Fruit fly (Drosophila melanogaster): ENCODE data around the gene rtp.

rtp gene

dm6 chr3R:5263311-5264250, 26.5 kb upstream of the rtp start (continued):
- TF ChIP-seq CG8765 (GFP tag; IDR thresholded peaks at IDR 0.05) (no peak), run (tag; optimal IDR thresholded peaks at IDR 0.05) (peak; percentile 72), Atf3 (GFP tag; optimal IDR thresholded peaks at IDR 0.05) (peak; percentile 52), Elba2 (GFP tag; optimal IDR thresholded peaks at IDR 0.05) (no peak), CG13624 (GFP tag; optimal IDR thresholded peaks at IDR 0.05) (peak; percentile 9), CG14014 (GFP tag; IDR thresholded peaks at IDR 0.05) (peak; percentile 79), grn (GFP tag; optimal IDR thresholded peaks at IDR 0.05) (no peak), CG13424 (tag; optimal IDR thresholded peaks at IDR 0.05) (peak; percentile 93), CG2712 (tag; optimal IDR thresholded peaks at IDR 0.05) (peak; percentile 91), MBD-R2 (GFP tag; IDR thresholded peaks at IDR 0.05) (peak; percentile 36; the same call in 1 of the 2 replicates), NFAT (GFP tag; IDR thresholded peaks at IDR 0.05) (0 out of 2 replicates have a peak, but pooled peaks have one; percentile 29), al (GFP tag; IDR thresholded peaks at IDR 0.05) (peak; percentile 79), ato (GFP tag; IDR thresholded peaks at IDR 0.05; ENCODE audit: partially characterized antibody) (no peak), vfl (GFP tag; optimal IDR thresholded peaks at IDR 0.05) (no peak), Doc2 (GFP tag; IDR thresholded peaks at IDR 0.05) (no peak), CG8388 (GFP tag; optimal IDR thresholded peaks at IDR 0.05) (peak; percentile 83), Sry-β (GFP tag; optimal IDR thresholded peaks at IDR 0.05) (no peak), CG3838 (GFP tag; optimal IDR thresholded peaks at IDR 0.05) (no peak), Gug (GFP tag; IDR thresholded peaks at IDR 0.05) (peak; percentile 60; the same call in 1 of the 4 replicates), slp2 (GFP tag; optimal IDR thresholded peaks at IDR 0.05) (no peak), CG17361 (GFP tag; IDR thresholded peaks at IDR 0.05) (peak; percentile 97), Spps (tag; optimal IDR thresholded peaks at IDR 0.05) (peak; percentile 58), gsb (GFP tag; IDR thresholded peaks at IDR 0.05) (peak; percentile 63; the same call in 1 of the 2 replicates), nom (GFP tag; optimal IDR thresholded peaks at IDR 0.05) (peak; percentile 41), dmrt99B (tag; optimal IDR thresholded peaks at IDR 0.05) (peak; percentile 90), peb (GFP tag; IDR thresholded peaks at IDR 0.05) (no peak), pros (GFP tag; optimal IDR thresholded peaks at IDR 0.05) (peak; percentile 36), insv (GFP tag; optimal IDR thresholded peaks at IDR 0.05) (peak in 1 of 2 experiments; percentile 59), cg (GFP tag; optimal IDR thresholded peaks at IDR 0.05) (peak; percentile 97), Fer2 (tag; optimal IDR thresholded peaks at IDR 0.05) (peak; percentile 61), Lim3 (GFP tag; IDR thresholded peaks at IDR 0.05) (no peak), CG10209 (GFP tag; optimal IDR thresholded peaks at IDR 0.05) (peak; percentile 91), Hand (GFP tag; optimal IDR thresholded peaks at IDR 0.05) (peak; percentile 73), Rfx (GFP tag; IDR thresholded peaks at IDR 0.05) (peak; percentile 83), CG2889 (GFP tag; IDR thresholded peaks at IDR 0.05) (0 out of 3 replicates have a peak, but pooled peaks have one; percentile 39), CG11560 (tag; IDR thresholded peaks at IDR 0.05) (peak; percentile 73; the same call in 2 of the 3 replicates), her (GFP tag; optimal IDR thresholded peaks at IDR 0.05) (no peak), Bgb (GFP tag; IDR thresholded peaks at IDR 0.05; ENCODE audit: partially characterized antibody) (no peak), CG9797 (GFP tag; optimal IDR thresholded peaks at IDR 0.05) (no peak), CG12299 (tag; optimal IDR thresholded peaks at IDR 0.05) (peak; percentile 81), CG6683 (GFP tag; optimal IDR thresholded peaks at IDR 0.05) (peak; percentile 70), CG9437 (GFP tag; optimal IDR thresholded peaks at IDR 0.05) (peak; percentile 85), gt (GFP tag; IDR thresholded peaks at IDR 0.05) (peak; percentile 45; the same call in 1 of the 2 replicates), CG12155 (GFP tag; optimal IDR thresholded peaks at IDR 0.05) (peak; percentile 46), luna (GFP tag; optimal IDR thresholded peaks at IDR 0.05) (no peak), sug (tag; optimal IDR thresholded peaks at IDR 0.05) (peak; percentile 50), pita (GFP tag; optimal IDR thresholded peaks at IDR 0.05) (no peak), CG9727 (GFP tag; optimal IDR thresholded peaks at IDR 0.05) (peak; percentile 91)
